Fruit fly (Drosophila melanogaster) Kc167 (cell line): ENCODE results near the gene Bcs1.

Experiments
- Myc ChIP-seq: fragments of >200 bp; optimal IDR thresholded peaks from 2 replicates; lab custom pipeline; 2017; ENCODE audit warnings: missing external identifiers
- Sin3A ChIP-seq: fragments of >200 bp; optimal IDR thresholded peaks from 2 replicates; lab custom pipeline; 2018; ENCODE audit warnings: missing external identifiers
- h ChIP-seq: fragments of >200 bp; optimal IDR thresholded peaks from 3 replicates; lab custom pipeline; 2018; ENCODE audit warnings: missing external identifiers
- insv ChIP-seq: fragments of >200 bp; optimal IDR thresholded peaks from 3 replicates; lab custom pipeline; 2018; ENCODE audit warnings: missing external identifiers
- psq ChIP-seq: fragments of >200 bp; optimal IDR thresholded peaks from 2 replicates; lab custom pipeline; 2017; ENCODE audit warnings: missing external identifiers
- ttk ChIP-seq: sonication (Bioruptor generic); optimal IDR thresholded peaks from 2 replicates; lab custom pipeline; 2017; ENCODE audit warnings: missing external identifiers

Bcs1 gene

dm6 chr2L:10222550-10223231, at the start of gene Bcs1:
Gene Bcs1 (plus strand): TSS chr2L:10222657.
- TF ChIP-seq insv (lab: Kevin White, UChicago) (no peak), h (lab: Kevin White, UChicago) (no peak), psq (lab: Kevin White, UChicago) (no peak), Myc (lab: Kevin White, UChicago) (no peak), ttk (no peak), Sin3A (lab: Kevin White, UChicago) (no peak)

- TF ChIP-seq Myc (lab: Kevin White, UChicago), result no peak
- TF ChIP-seq insv (lab: Kevin White, UChicago), result no peak
- TF ChIP-seq psq (lab: Kevin White, UChicago), result no peak
- TF ChIP-seq h (lab: Kevin White, UChicago), result no peak
- no peak for TF ChIP-seq Sin3A (lab: Kevin White, UChicago)
These were observed 42.2 kb upstream of the Bcs1 start, which contains the start of gene CG44153 for dm6 chr2L:10180182-10180779. Gene CG44153 (minus strand): TSS chr2L:10180256.

dm6 chr2L:10191396-10191795, 31.1 kb upstream of the Bcs1 start, which contains the start of gene Fum4:
Gene Fum4 (minus strand): TSS chr2L:10191496.
- TF ChIP-seq Myc (lab: Kevin White, UChicago), result no peak
- TF ChIP-seq insv (lab: Kevin White, UChicago), result no peak
- TF ChIP-seq Sin3A (lab: Kevin White, UChicago), result no peak
- no peak for TF ChIP-seq psq (lab: Kevin White, UChicago)
- TF ChIP-seq h (lab: Kevin White, UChicago), result no peak
- no peak for TF ChIP-seq ttk

dm6 chr2L:10198911-10199310, 23.5 kb upstream of the Bcs1 start, which contains the start of gene Sur:
Gene Sur (minus strand): TSS chr2L:10199117.
- TF ChIP-seq Sin3A (lab: Kevin White, UChicago) (no peak), psq (lab: Kevin White, UChicago) (no peak), h (lab: Kevin White, UChicago) (no peak), ttk (no peak), Myc (lab: Kevin White, UChicago) (no peak), insv (lab: Kevin White, UChicago) (no peak)

dm6 chr2L:10200847-10201246, 21.6 kb upstream of the Bcs1 start, which contains the start of the genes Ripalpha and RpL7:
Gene Ripalpha (minus strand): TSS chr2L:10200974.
Gene RpL7 (plus strand): TSS chr2L:10201004.
- no peak for TF ChIP-seq Myc (lab: Kevin White, UChicago)
- no peak for TF ChIP-seq ttk
- no peak for TF ChIP-seq Sin3A (lab: Kevin White, UChicago)
- no peak for TF ChIP-seq h (lab: Kevin White, UChicago)
- no peak for TF ChIP-seq insv (lab: Kevin White, UChicago)
- TF ChIP-seq psq (lab: Kevin White, UChicago), result no peak

- TF ChIP-seq insv (lab: Kevin White, UChicago) (no peak), Sin3A (lab: Kevin White, UChicago) (no peak), h (lab: Kevin White, UChicago) (no peak), Myc (lab: Kevin White, UChicago) (no peak), psq (lab: Kevin White, UChicago) (no peak), ttk (no peak)
These were observed 20.7 kb upstream of the Bcs1 start for dm6 chr2L:10201743-10202142.

dm6 chr2L:10203933-10204509, 18.4 kb upstream of the Bcs1 start, which contains the start of gene CG34159:
Gene CG34159 (minus strand): TSS chr2L:10204317.
- no peak for TF ChIP-seq Myc (lab: Kevin White, UChicago)

- peak; percentile 87 for TF ChIP-seq ttk
- no peak for TF ChIP-seq insv (lab: Kevin White, UChicago)
- no peak for TF ChIP-seq Sin3A (lab: Kevin White, UChicago)
- no peak for TF ChIP-seq Myc (lab: Kevin White, UChicago)
- TF ChIP-seq psq (lab: Kevin White, UChicago), result no peak
These were observed 16.5 kb upstream of the Bcs1 start for dm6 chr2L:10205940-10206339.

- TF ChIP-seq Myc (lab: Kevin White, UChicago), result no peak
These were observed 15.8 kb upstream of the Bcs1 start, which contains the start of gene Snx17 for dm6 chr2L:10206633-10207162. Gene Snx17 (minus strand): TSS chr2L:10206961.

- no peak for TF ChIP-seq h (lab: Kevin White, UChicago)
- TF ChIP-seq ttk, result no peak
- TF ChIP-seq psq (lab: Kevin White, UChicago), result no peak
- no peak for TF ChIP-seq Myc (lab: Kevin White, UChicago)
- no peak for TF ChIP-seq insv (lab: Kevin White, UChicago)
- TF ChIP-seq Sin3A (lab: Kevin White, UChicago), result no peak
These were observed 13.4 kb upstream of the Bcs1 start, which contains the start of gene CG5731 for dm6 chr2L:10208799-10209794. Gene CG5731 (minus strand): TSS chr2L:10209744.
